Worm (Caenorhabditis elegans): ENCODE results near the gene gst-42.

ce11 chrX:11726450-11726849 is 1.3 kb downstream of the gst-42 start:
- TF ChIP-seq W03F9.2 (tag; optimal IDR thresholded peaks at IDR 0.05) (no peak), him-1 (tag; optimal IDR thresholded peaks at IDR 0.05) (no peak)
